Fruit fly (Drosophila melanogaster): ENCODE measurements around the gene Ilp7.

- TF ChIP-seq esn (GFP tag; optimal IDR thresholded peaks at IDR 0.05) (peak; percentile 93), CG34406 (GFP tag; optimal IDR thresholded peaks at IDR 0.05) (peak; percentile 95)
Measured at dm6 chrX:3681729-3682482, 14.5 kb downstream of the Ilp7 start.
